Fruit fly (Drosophila melanogaster) whole organism, prepupa: Measurements from ENCODE around the gene CG3225.
A peak's percentile ranks its signal among the peaks of the same experiment; 100 is the strongest.

ENCODE experiments used
- Blimp-1 ChIP-seq: fragments of 200-800 bp; sonication (Bioruptor generic); optimal IDR thresholded peaks from 3 replicates; lab custom pipeline; 2017; ENCODE audit warnings: missing biosample characterization, missing genetic modification characterization, mild to moderate bottlenecking, moderate library complexity, missing genetic modification reagents
- CG10631 ChIP-seq: fragments of 200-800 bp; sonication (Bioruptor generic); optimal IDR thresholded peaks from 2 replicates; lab custom pipeline; 2016; ENCODE audit warnings: missing biosample characterization, missing genetic modification characterization
- CG11902 ChIP-seq: fragments of 200-800 bp; sonication (Bioruptor generic); optimal IDR thresholded peaks from 3 replicates; lab custom pipeline; 2016; ENCODE audit warnings: missing biosample characterization, missing genetic modification characterization
- CG15336 ChIP-seq: fragments of 200-800 bp; sonication (Bioruptor generic); IDR thresholded peaks from 2 replicates; pipeline ENCODE4 v1.3.6; 2022; ENCODE audit warnings: missing biosample characterization, missing genetic modification characterization
- CG1621 ChIP-seq: fragments of 200-800 bp; sonication (Bioruptor generic); optimal IDR thresholded peaks from 3 replicates; lab custom pipeline; 2018; ENCODE audit warnings: missing biosample characterization, mild to moderate bottlenecking, missing genetic modification characterization
- CG16779 ChIP-seq: fragments of 200-800 bp; sonication (Bioruptor generic); optimal IDR thresholded peaks from 3 replicates; lab custom pipeline; 2017; ENCODE audit warnings: missing biosample characterization, mild to moderate bottlenecking, missing genetic modification characterization
- CG34406 ChIP-seq: fragments of 200-800 bp; sonication (Bioruptor generic); optimal IDR thresholded peaks from 3 replicates; lab custom pipeline; 2016; ENCODE audit warnings: missing biosample characterization, missing genetic modification characterization
- CG4318 ChIP-seq: fragments of 200-800 bp; sonication (Bioruptor generic); optimal IDR thresholded peaks from 3 replicates; lab custom pipeline; 2017; ENCODE audit warnings: missing biosample characterization, mild to moderate bottlenecking, missing genetic modification characterization
- CG6163 ChIP-seq: fragments of 200-800 bp; sonication (Bioruptor generic); IDR thresholded peaks from 3 replicates; pipeline ENCODE4 v1.3.6; 2022; ENCODE audit warnings: missing biosample characterization, missing genetic modification characterization
- CG6792 ChIP-seq: fragments of 200-800 bp; sonication (Bioruptor generic); optimal IDR thresholded peaks from 3 replicates; lab custom pipeline; 2016; ENCODE audit warnings: missing biosample characterization, missing genetic modification characterization
- CG6808 ChIP-seq: fragments of 200-800 bp; sonication (Bioruptor generic); optimal IDR thresholded peaks from 3 replicates; lab custom pipeline; 2017; ENCODE audit warnings: missing biosample characterization, missing genetic modification characterization, mild to moderate bottlenecking, moderate library complexity, missing genetic modification reagents
- CG6854 ChIP-seq: fragments of 200-800 bp; sonication (Bioruptor generic); optimal IDR thresholded peaks from 2 replicates; lab custom pipeline; 2017; ENCODE audit warnings: missing biosample characterization, mild to moderate bottlenecking, missing genetic modification characterization
- CG7368 ChIP-seq: fragments of 200-800 bp; sonication (Bioruptor generic); optimal IDR thresholded peaks from 3 replicates; lab custom pipeline; 2016; ENCODE audit warnings: missing biosample characterization, missing genetic modification characterization
- CG8632 ChIP-seq: fragments of 200-800 bp; sonication (Bioruptor generic); optimal IDR thresholded peaks from 3 replicates; lab custom pipeline; 2016; ENCODE audit warnings: missing biosample characterization, missing genetic modification characterization
- Eip75B ChIP-seq: fragments of 200-800 bp; sonication (Bioruptor generic); optimal IDR thresholded peaks from 3 replicates; lab custom pipeline; 2016; ENCODE audit warnings: missing biosample characterization, missing genetic modification characterization
- Eip78C ChIP-seq: fragments of 200-800 bp; sonication (Bioruptor generic); peaks from one replicate; lab custom pipeline; 2016; ENCODE audit warnings: missing biosample characterization, missing genetic modification characterization
- Eip93F ChIP-seq: fragments of 200-800 bp; sonication (Bioruptor generic); optimal IDR thresholded peaks from 2 replicates; lab custom pipeline; 2016; ENCODE audit warnings: missing biosample characterization, mild to moderate bottlenecking, missing genetic modification characterization
- Ets21C ChIP-seq: fragments of 200-800 bp; sonication (Bioruptor generic); optimal IDR thresholded peaks from 3 replicates; lab custom pipeline; 2016; ENCODE audit warnings: missing biosample characterization, missing genetic modification characterization
- Ets96B ChIP-seq: fragments of 200-800 bp; optimal IDR thresholded peaks from 2 replicates; lab custom pipeline; 2019; ENCODE audit warnings: missing biosample characterization, mild to moderate bottlenecking, missing genetic modification characterization, moderate library complexity
- Gug ChIP-seq: fragments of 200-800 bp; sonication (Bioruptor generic); IDR thresholded peaks from 2 replicates; pipeline ENCODE4 v1.3.6; 2022; ENCODE audit warnings: missing biosample characterization, missing genetic modification characterization
- Hr38 ChIP-seq: sonication (Bioruptor generic); optimal IDR thresholded peaks from 2 replicates; lab custom pipeline; 2016; ENCODE audit warnings: missing biosample characterization, missing genetic modification characterization
- Lpt ChIP-seq: fragments of 200-800 bp; sonication (Bioruptor generic); optimal IDR thresholded peaks from 3 replicates; lab custom pipeline; 2016; ENCODE audit warnings: missing biosample characterization, missing genetic modification characterization
- OdsH ChIP-seq: fragments of 200-800 bp; sonication (Bioruptor generic); optimal IDR thresholded peaks from 3 replicates; lab custom pipeline; 2016; ENCODE audit warnings: missing biosample characterization, missing genetic modification characterization
- Smox ChIP-seq: fragments of 200-800 bp; sonication (Bioruptor generic); optimal IDR thresholded peaks from 3 replicates; lab custom pipeline; 2016; ENCODE audit warnings: missing biosample characterization, missing genetic modification characterization
- Sox102F ChIP-seq: fragments of 200-800 bp; sonication (Bioruptor generic); optimal IDR thresholded peaks from 2 replicates; lab custom pipeline; 2016; ENCODE audit warnings: missing biosample characterization, mild to moderate bottlenecking, missing genetic modification characterization
- achi ChIP-seq: fragments of 200-800 bp; sonication (Bioruptor generic); optimal IDR thresholded peaks from 3 replicates; lab custom pipeline; 2016; ENCODE audit warnings: missing biosample characterization, missing genetic modification characterization
- cyc ChIP-seq: fragments of 200-800 bp; sonication (Bioruptor generic); optimal IDR thresholded peaks from 3 replicates; lab custom pipeline; 2016; ENCODE audit warnings: missing biosample characterization, missing genetic modification characterization
- dac ChIP-seq: fragments of 200-800 bp; sonication (Bioruptor generic); optimal IDR thresholded peaks from 2 replicates; lab custom pipeline; 2017; ENCODE audit warnings: missing biosample characterization, mild to moderate bottlenecking, missing genetic modification characterization
- dsx ChIP-seq: fragments of 200-800 bp; optimal IDR thresholded peaks from 3 replicates; lab custom pipeline; 2019; ENCODE audit warnings: missing biosample characterization, mild to moderate bottlenecking, missing genetic modification characterization, moderate library complexity; ENCODE audit not compliant: poor library complexity, severe bottlenecking
- fd59A ChIP-seq: fragments of 200-800 bp; sonication (Bioruptor generic); optimal IDR thresholded peaks from 2 replicates; lab custom pipeline; 2017; ENCODE audit warnings: missing biosample characterization, mild to moderate bottlenecking, missing genetic modification characterization, missing genetic modification reagents
- fd85E ChIP-seq: fragments of 200-800 bp; sonication (Bioruptor generic); optimal IDR thresholded peaks from 3 replicates; lab custom pipeline; 2016; ENCODE audit warnings: missing biosample characterization, missing genetic modification characterization
- fkh ChIP-seq: fragments of 200-800 bp; sonication (Bioruptor generic); optimal IDR thresholded peaks from 3 replicates; lab custom pipeline; 2017; ENCODE audit warnings: missing biosample characterization, mild to moderate bottlenecking, missing genetic modification characterization, moderate library complexity
- lz ChIP-seq: fragments of 200-800 bp; sonication (Bioruptor generic); optimal IDR thresholded peaks from 3 replicates; lab custom pipeline; 2016; ENCODE audit warnings: missing biosample characterization, missing genetic modification characterization
- net ChIP-seq: fragments of 200-800 bp; sonication (Bioruptor generic); optimal IDR thresholded peaks from 3 replicates; lab custom pipeline; 2016; ENCODE audit warnings: missing biosample characterization, missing genetic modification characterization
- pdm3 ChIP-seq: fragments of 200-800 bp; sonication (Bioruptor generic); optimal IDR thresholded peaks from 3 replicates; lab custom pipeline; 2016; ENCODE audit warnings: missing biosample characterization, missing genetic modification characterization
- spab ChIP-seq: fragments of 200-800 bp; sonication (Bioruptor generic); optimal IDR thresholded peaks from 2 replicates; lab custom pipeline; 2017; ENCODE audit warnings: missing biosample characterization, mild to moderate bottlenecking, missing genetic modification characterization, missing genetic modification reagents
- ss ChIP-seq, 2 experiments: fragments of 200-800 bp; sonication (Bioruptor generic); optimal IDR thresholded peaks; 2 replicates in 1 of 2; 3 replicates in 1 of 2; lab custom pipeline; 2017 to 2018; ENCODE audit warnings: mild to moderate bottlenecking in 2 of 2, missing biosample characterization in 2 of 2, missing genetic modification characterization in 2 of 2, moderate library complexity in 1 of 2
- topi ChIP-seq: fragments of 200-800 bp; sonication (Bioruptor generic); optimal IDR thresholded peaks from 3 replicates; lab custom pipeline; 2016; ENCODE audit warnings: missing biosample characterization, missing genetic modification characterization

The CG3225 gene

DNA sequence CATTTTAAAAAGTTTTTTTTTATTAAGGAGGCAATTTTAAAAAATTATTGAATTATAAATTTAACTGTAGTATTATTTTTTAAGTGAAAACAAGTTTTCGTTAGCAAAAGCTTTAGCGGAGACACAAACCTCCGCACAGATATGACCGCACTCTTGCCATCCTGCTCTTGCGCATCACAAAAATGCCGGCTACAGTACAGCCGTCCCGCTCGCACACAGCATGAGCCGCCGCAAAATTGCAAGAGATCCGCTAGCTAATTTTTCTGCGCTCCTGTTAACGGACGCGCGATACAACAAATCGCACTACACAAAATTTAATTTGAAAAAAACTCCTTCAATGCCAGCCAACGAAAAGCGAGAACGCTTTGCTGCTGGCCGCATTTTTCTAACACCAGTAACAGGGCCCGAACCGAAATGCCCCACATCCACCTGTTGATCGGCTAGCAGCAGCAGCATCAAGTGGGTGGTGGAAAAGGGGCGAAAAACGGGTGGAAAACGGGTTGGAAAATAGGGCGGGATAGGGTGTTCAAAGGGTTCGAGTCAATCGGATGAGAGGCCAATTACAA lies 7.9 kb downstream of the CG3225 start (continued):
- TF ChIP-seq CG34406 = no peak
- peak; percentile 29 for TF ChIP-seq Smox (GFP tag; lab: Kevin White, UChicago)
- TF ChIP-seq lz = peak; percentile 26
- TF ChIP-seq spab (GFP tag; lab: Kevin White, UChicago) = no peak
- no peak for TF ChIP-seq Ets21C (GFP tag; lab: Kevin White, UChicago)
- no peak for TF ChIP-seq CG10631 (GFP tag; lab: Kevin White, UChicago)
- TF ChIP-seq Sox102F (GFP tag; lab: Kevin White, UChicago) = peak; percentile 25
- peak; percentile 26 for TF ChIP-seq CG7368
- peak; percentile 21; the same call in 1 of the 3 replicates for TF ChIP-seq CG6163 (GFP tag; lab: Robert Waterston, UW)
- peak; percentile 49 for TF ChIP-seq Lpt (GFP tag; lab: Kevin White, UChicago)
- TF ChIP-seq Eip75B (GFP tag; lab: Kevin White, UChicago) = no peak
- TF ChIP-seq pdm3 (GFP tag; lab: Kevin White, UChicago) = peak; percentile 10
- no peak for TF ChIP-seq achi (GFP tag; lab: Kevin White, UChicago)
- no peak for TF ChIP-seq cyc (GFP tag; lab: Kevin White, UChicago)
- no peak for TF ChIP-seq fd59A (GFP tag; lab: Kevin White, UChicago)
- TF ChIP-seq ss (GFP tag; optimal IDR thresholded peaks at IDR 0.05; lab: Kevin White, UChicago) = no peak
- TF ChIP-seq CG15336 = peak; percentile 46; the same call in 1 of the 2 replicates
- TF ChIP-seq CG16779 (tag; lab: Kevin White, UChicago) = no peak
- no peak for TF ChIP-seq net (GFP tag; lab: Kevin White, UChicago)
- TF ChIP-seq Ets96B (tag; lab: Kevin White, UChicago) = peak; percentile 10
- TF ChIP-seq Eip78C (GFP tag; lab: Kevin White, UChicago) = peak; percentile 77
- TF ChIP-seq dsx = peak; percentile 53
- no peak for TF ChIP-seq dac (GFP tag; lab: Kevin White, UChicago)
- peak; percentile 40 for TF ChIP-seq CG6792 (GFP tag; lab: Kevin White, UChicago)
- TF ChIP-seq CG11902 (GFP tag; lab: Kevin White, UChicago) = no peak
- TF ChIP-seq CG6854 (GFP tag; lab: Kevin White, UChicago) = peak; percentile 79

DNA sequence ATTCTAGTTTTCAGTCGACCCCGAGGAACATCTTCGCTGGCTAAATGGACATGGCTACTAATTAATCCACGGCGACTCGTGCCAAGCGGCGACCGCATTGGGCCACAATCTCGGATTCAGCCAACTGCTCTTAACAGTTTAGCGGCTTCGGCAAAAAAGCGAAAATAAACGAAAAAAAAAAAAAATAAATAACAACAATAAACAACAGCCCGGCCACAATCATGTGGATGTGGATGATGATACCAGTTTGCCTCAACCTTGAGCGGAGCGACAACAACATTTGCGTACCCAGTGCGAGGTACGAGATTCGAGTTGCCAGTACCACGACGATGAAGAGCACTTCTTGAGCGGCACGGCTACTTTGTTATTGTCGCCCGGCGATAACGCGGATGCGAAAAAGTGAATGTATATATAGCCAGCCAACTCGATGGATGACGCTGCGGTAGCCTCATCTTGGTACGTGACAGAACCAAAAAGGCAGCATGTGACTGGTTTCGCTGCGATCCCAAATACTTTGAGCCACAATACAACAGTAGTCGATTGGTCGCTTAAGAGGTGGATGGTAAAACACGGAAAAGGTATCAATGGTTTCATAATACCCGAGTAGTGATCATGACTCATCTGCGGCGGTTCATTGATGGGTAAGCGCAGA lies 10.0 kb downstream of the CG3225 start:
- peak; percentile 18 to 36 for TF ChIP-seq ss (GFP tag; optimal IDR thresholded peaks at IDR 0.05; lab: Kevin White, UChicago)
- TF ChIP-seq pdm3 (GFP tag; lab: Kevin White, UChicago) = no peak
- TF ChIP-seq Gug = no peak
- no peak for TF ChIP-seq Hr38 (GFP tag; lab: Kevin White, UChicago)
- TF ChIP-seq fkh = no peak
- TF ChIP-seq CG1621 (tag; lab: Kevin White, UChicago) = peak; percentile 10
- peak; percentile 55 for TF ChIP-seq Eip78C (GFP tag; lab: Kevin White, UChicago)
- TF ChIP-seq fd85E (GFP tag; lab: Kevin White, UChicago) = no peak
- peak; percentile 49 for TF ChIP-seq CG6163 (GFP tag; lab: Robert Waterston, UW)
- no peak for TF ChIP-seq CG4318 (GFP tag; lab: Kevin White, UChicago)
- TF ChIP-seq Blimp-1 (GFP tag; lab: Kevin White, UChicago) = peak; percentile 66
- TF ChIP-seq CG6808 (GFP tag; lab: Kevin White, UChicago) = peak; percentile 34
- TF ChIP-seq CG6854 (GFP tag; lab: Kevin White, UChicago) = peak; percentile 21
- peak; percentile 78 for TF ChIP-seq dsx
- TF ChIP-seq topi (GFP tag; lab: Kevin White, UChicago) = peak; percentile 14
- peak; percentile 20 for TF ChIP-seq net (GFP tag; lab: Kevin White, UChicago)
- TF ChIP-seq Sox102F (GFP tag; lab: Kevin White, UChicago) = peak; percentile 9
- TF ChIP-seq OdsH = no peak
- no peak for TF ChIP-seq CG8632 (GFP tag; lab: Kevin White, UChicago)
- TF ChIP-seq Eip93F = no peak
- TF ChIP-seq CG6792 (GFP tag; lab: Kevin White, UChicago) = no peak
